Fruit fly (Drosophila melanogaster) S2 (cell line): ENCODE results near the gene FRG1.

ENCODE experiments used
- CG8478 ChIP-seq: fragments of >200 bp; optimal IDR thresholded peaks from 2 replicates; lab custom pipeline; 2018
- CTCF ChIP-seq, 2 experiments: fragments of >200 bp; optimal IDR thresholded peaks; 2 replicates each; lab custom pipeline; 2018

- TF ChIP-seq CG8478 (lab: Kevin White, UChicago) (no peak), CTCF (optimal IDR thresholded peaks at IDR 0.05; lab: Kevin White, UChicago) (peak in 1 of 2 experiments; percentile 38)
These were observed 5.4 kb upstream of the FRG1 start, which contains the start of gene Pex23 for dm6 chr3L:20302081-20302630.
